Worm (Caenorhabditis elegans) whole organism, midembryonic: ENCODE measurements around the gene dbt-1.
A peak's percentile ranks its signal among the peaks of the same experiment; 100 is the strongest.

Experiments
- T22C8.4 ChIP-seq: fragments of 200-800 bp; sonication (Bioruptor generic); IDR thresholded peaks from 2 replicates; pipeline ENCODE4 v1.3.6; 2022; ENCODE audit warnings: missing genetic modification characterization, missing compliant biosample characterization
- cog-1 ChIP-seq: sonication (generic microtip); optimal IDR thresholded peaks from 2 replicates; lab custom pipeline; 2016; ENCODE audit warnings: missing genetic modification characterization, missing compliant biosample characterization
- flt-1 ChIP-seq: fragments of 200-800 bp; sonication (Bioruptor generic); IDR thresholded peaks from 2 replicates; pipeline ENCODE4 v1.3.6; 2022; ENCODE audit warnings: missing genetic modification characterization, missing compliant biosample characterization
- klf-2 ChIP-seq: fragments of 200-800 bp; sonication (Bioruptor generic); conservative IDR thresholded peaks from 2 replicates; pipeline ENCODE4 v1.3.6; 2022; ENCODE audit warnings: missing genetic modification reagents, missing genetic modification characterization, missing compliant biosample characterization
- med-1 ChIP-seq: sonication (generic microtip); optimal IDR thresholded peaks from 2 replicates; lab custom pipeline; 2017; ENCODE audit warnings: missing genetic modification characterization, mild to moderate bottlenecking, missing compliant biosample characterization, antibody characterized with exemption, missing genetic modification reagents; ENCODE audit not compliant: insufficient read depth
- ref-1 ChIP-seq: fragments of 200-800 bp; sonication (Bioruptor generic); conservative IDR thresholded peaks from 2 replicates; pipeline ENCODE4 v1.3.6; 2022; ENCODE audit warnings: missing genetic modification reagents, missing genetic modification characterization, missing compliant biosample characterization
- tab-1 ChIP-seq: fragments of 200-800 bp; sonication (Bioruptor generic); IDR thresholded peaks from 2 replicates; pipeline ENCODE4 v1.3.6; 2022; ENCODE audit warnings: missing genetic modification characterization, missing compliant biosample characterization
- ztf-23 ChIP-seq: fragments of 200-800 bp; sonication (Bioruptor generic); IDR thresholded peaks from 2 replicates; pipeline ENCODE4 v1.3.6; 2022; ENCODE audit warnings: missing genetic modification reagents, missing genetic modification characterization, missing compliant biosample characterization
- ztf-29 ChIP-seq: fragments of 200-800 bp; sonication (Bioruptor generic); IDR thresholded peaks from 2 replicates; pipeline ENCODE4 v1.3.6; 2022; ENCODE audit warnings: missing genetic modification reagents, missing genetic modification characterization, missing compliant biosample characterization

dbt-1 gene

DNA sequence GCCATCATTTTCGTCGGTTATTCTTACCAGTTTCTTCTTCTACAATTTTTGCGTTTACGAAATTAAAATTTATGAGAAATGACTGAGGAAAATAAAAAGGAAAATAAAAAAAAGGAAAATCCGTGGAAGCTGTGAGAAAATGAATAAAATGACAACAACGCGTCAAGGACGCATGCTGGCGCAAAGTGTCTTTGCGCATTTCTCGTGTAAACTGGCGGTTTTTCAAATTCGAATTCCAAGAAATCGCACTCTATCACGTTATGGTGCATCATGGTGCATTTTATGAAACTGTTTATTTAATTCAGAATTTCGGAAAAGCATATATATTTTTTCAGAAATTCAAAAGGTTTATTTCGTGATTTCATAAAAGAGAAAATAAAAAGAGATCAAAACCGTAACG is at the start of gene dbt-1:
Gene dbt-1, minus strand, starts transcription at position 39 of the 400 bp plus-strand sequence.
- TF ChIP-seq cog-1 (tag; lab: Kevin White, UChicago) (peak; percentile 21), ref-1 (GFP tag; lab: Robert Waterston, UW) (no peak), ztf-23 (GFP tag; lab: Robert Waterston, UW) (no peak), flt-1 (no peak)

DNA sequence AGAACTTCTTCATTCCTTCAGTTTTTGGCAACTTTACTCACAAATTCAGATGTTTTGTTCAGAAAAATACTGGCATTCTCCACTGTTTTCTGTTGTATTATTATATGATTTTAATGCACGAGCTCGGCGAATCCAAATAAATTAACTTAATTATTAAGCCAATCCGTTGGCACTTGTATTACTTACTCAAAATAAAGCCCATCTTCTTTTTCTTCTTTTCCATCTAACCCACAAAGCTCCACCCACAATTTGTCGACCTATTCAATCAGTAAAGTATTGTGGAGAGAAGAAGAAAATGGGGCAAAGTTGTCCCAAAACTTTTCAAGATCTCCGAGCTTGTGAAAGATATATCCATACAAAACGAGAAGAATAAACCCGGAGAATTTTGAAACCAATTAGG is 46.3 kb upstream of the dbt-1 start:
- TF ChIP-seq ztf-23 (GFP tag; lab: Robert Waterston, UW) (no peak), med-1 (GFP tag; lab: Kevin White, UChicago) (no peak), ztf-29 (GFP tag; lab: Robert Waterston, UW) (no peak), ref-1 (GFP tag; lab: Robert Waterston, UW) (no peak), flt-1 (no peak), tab-1 (GFP tag; lab: Robert Waterston, UW) (no peak), T22C8.4 (GFP tag; lab: Robert Waterston, UW) (no peak), cog-1 (tag; lab: Kevin White, UChicago) (no peak), klf-2 (GFP tag; lab: Robert Waterston, UW) (no peak)

DNA sequence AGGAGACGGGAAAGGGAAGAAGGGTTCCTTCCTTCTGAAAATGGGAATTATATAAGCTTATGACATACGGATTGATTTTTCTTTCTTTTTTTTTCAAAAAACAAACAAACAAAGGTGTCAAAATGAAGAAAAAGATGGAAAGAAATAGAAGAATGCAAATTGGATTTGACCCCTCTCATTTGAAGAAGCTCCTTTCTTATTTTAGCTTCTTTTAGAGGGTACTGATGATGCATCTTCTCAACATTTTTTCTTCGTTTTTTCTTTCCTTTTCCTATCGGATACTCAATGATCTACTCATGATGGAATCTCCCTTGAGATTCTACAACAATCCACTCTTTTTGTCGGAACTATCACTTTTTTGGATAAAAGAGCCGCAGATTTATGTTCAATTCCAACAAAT is 45.2 kb upstream of the dbt-1 start:
- TF ChIP-seq cog-1 (tag; lab: Kevin White, UChicago) (no peak), tab-1 (GFP tag; lab: Robert Waterston, UW) (no peak), flt-1 (no peak), klf-2 (GFP tag; lab: Robert Waterston, UW) (no peak)

DNA sequence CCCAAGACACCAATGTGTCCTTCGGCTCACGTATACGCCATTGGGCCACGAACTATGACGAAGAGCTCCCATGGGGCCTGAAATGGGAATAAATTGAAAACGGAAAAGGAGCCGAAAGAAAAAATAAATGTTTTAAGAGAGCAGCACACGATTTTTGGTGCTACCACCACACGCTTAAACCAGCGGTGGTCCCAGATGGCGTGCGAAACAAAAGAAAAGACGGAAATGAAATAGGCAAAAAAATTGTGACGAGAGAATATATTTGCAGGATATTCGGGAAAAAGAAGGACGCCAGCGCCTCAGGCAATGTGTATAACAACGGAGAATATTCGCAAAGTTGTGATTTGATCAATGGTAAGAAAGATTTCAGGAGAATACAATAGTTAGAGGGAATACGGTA is 41.9 kb upstream of the dbt-1 start:
- TF ChIP-seq flt-1 (no peak), T22C8.4 (GFP tag; lab: Robert Waterston, UW) (no peak), klf-2 (GFP tag; lab: Robert Waterston, UW) (no peak), tab-1 (GFP tag; lab: Robert Waterston, UW) (no peak), med-1 (GFP tag; lab: Kevin White, UChicago) (no peak), ztf-29 (GFP tag; lab: Robert Waterston, UW) (no peak), ref-1 (GFP tag; lab: Robert Waterston, UW) (no peak), cog-1 (tag; lab: Kevin White, UChicago) (no peak), ztf-23 (GFP tag; lab: Robert Waterston, UW) (no peak)

DNA sequence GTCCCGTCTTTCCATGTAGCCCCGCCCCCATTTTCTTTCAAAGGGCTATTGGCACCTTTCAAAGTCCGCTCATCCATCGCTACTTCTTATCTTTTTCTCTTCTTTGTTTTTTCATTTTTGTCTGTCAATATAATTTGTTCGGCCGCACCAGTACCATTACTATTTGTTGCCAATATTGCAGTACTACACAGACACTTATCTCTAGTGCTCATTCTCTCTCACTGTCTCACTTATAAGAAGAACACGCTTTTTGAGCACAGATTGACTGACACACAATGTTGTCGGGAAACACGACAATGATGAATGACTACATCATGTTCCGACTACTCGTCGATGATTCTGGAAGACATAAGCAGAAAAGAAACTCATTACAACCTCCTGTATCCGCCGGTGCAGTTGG is 40.0 kb upstream of the dbt-1 start:
- TF ChIP-seq cog-1 (tag; lab: Kevin White, UChicago) (no peak), T22C8.4 (GFP tag; lab: Robert Waterston, UW) (no peak), ref-1 (GFP tag; lab: Robert Waterston, UW) (no peak), tab-1 (GFP tag; lab: Robert Waterston, UW) (no peak), klf-2 (GFP tag; lab: Robert Waterston, UW) (no peak), ztf-29 (GFP tag; lab: Robert Waterston, UW) (no peak), ztf-23 (GFP tag; lab: Robert Waterston, UW) (no peak), med-1 (GFP tag; lab: Kevin White, UChicago) (no peak)

DNA sequence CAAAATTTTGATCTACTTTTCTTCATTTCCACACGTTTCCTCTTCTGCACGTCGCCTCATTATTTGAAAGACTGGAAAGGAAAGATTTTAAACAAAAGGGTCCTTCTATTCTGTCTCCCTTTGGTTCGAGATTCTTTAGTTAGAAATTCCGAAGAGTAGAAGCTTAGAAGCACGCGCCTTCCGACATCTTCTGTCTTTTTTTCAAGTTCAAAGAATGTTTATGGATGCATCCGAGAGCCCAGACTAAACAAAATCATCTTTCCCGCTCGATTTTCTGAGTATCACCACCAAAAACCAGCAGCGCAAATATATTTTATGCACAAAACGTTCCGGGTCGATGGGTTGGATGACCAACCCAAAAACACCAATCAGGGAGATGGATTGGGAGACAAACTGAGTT is 39.1 kb upstream of the dbt-1 start:
- no peak for TF ChIP-seq flt-1
- no peak for TF ChIP-seq cog-1 (tag; lab: Kevin White, UChicago)
- TF ChIP-seq ztf-23 (GFP tag; lab: Robert Waterston, UW), result no peak
- TF ChIP-seq T22C8.4 (GFP tag; lab: Robert Waterston, UW), result no peak
- no peak for TF ChIP-seq med-1 (GFP tag; lab: Kevin White, UChicago)
- no peak for TF ChIP-seq klf-2 (GFP tag; lab: Robert Waterston, UW)
- no peak for TF ChIP-seq ref-1 (GFP tag; lab: Robert Waterston, UW)
- no peak for TF ChIP-seq tab-1 (GFP tag; lab: Robert Waterston, UW)
- no peak for TF ChIP-seq ztf-29 (GFP tag; lab: Robert Waterston, UW)

DNA sequence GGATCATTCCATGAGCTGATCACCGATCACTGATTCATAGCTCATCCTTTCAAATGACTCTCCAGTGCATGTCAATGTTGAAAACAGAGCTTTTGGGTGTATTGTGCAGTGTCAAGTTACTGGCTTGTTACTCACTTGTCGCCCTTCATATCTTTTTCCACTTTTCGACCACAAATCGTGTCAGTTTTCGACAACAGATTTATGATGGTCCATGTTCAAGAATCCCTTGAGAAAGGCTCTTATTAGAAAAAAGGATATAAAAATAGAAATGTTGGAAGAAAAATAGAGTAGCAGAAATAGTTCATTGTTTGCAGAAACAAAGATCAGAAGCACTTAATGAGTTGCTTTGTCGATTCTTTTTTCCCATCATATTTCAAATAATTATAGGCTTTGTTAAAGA is 38.4 kb upstream of the dbt-1 start:
- TF ChIP-seq klf-2 (GFP tag; lab: Robert Waterston, UW) (no peak), flt-1 (no peak), ref-1 (GFP tag; lab: Robert Waterston, UW) (no peak), ztf-29 (GFP tag; lab: Robert Waterston, UW) (no peak), med-1 (GFP tag; lab: Kevin White, UChicago) (no peak), tab-1 (GFP tag; lab: Robert Waterston, UW) (no peak), cog-1 (tag; lab: Kevin White, UChicago) (no peak), T22C8.4 (GFP tag; lab: Robert Waterston, UW) (no peak), ztf-23 (GFP tag; lab: Robert Waterston, UW) (no peak)

DNA sequence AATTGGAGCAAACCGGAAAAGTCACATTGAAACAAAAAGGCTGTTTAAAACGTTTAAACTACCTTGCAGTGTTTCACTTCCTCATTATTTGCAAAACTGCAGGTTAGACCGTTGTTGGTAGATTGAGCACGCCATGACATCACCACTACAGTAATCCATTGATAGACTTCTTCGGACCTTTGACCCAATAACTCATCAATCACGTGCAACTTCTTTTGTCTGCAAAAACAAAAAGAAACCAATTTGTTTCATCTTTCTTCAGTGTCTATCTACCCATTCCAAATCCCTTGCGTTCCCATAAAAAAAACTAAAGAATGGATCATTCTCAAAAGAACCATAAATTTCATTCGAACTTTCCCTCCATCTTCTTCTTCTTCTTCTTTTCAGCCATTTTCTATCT is 36.1 kb upstream of the dbt-1 start:
- TF ChIP-seq flt-1, result no peak
- TF ChIP-seq med-1 (GFP tag; lab: Kevin White, UChicago), result no peak
- TF ChIP-seq klf-2 (GFP tag; lab: Robert Waterston, UW), result no peak
- no peak for TF ChIP-seq cog-1 (tag; lab: Kevin White, UChicago)
- TF ChIP-seq tab-1 (GFP tag; lab: Robert Waterston, UW), result no peak
- TF ChIP-seq T22C8.4 (GFP tag; lab: Robert Waterston, UW), result no peak
- no peak for TF ChIP-seq ztf-23 (GFP tag; lab: Robert Waterston, UW)
- no peak for TF ChIP-seq ref-1 (GFP tag; lab: Robert Waterston, UW)

DNA sequence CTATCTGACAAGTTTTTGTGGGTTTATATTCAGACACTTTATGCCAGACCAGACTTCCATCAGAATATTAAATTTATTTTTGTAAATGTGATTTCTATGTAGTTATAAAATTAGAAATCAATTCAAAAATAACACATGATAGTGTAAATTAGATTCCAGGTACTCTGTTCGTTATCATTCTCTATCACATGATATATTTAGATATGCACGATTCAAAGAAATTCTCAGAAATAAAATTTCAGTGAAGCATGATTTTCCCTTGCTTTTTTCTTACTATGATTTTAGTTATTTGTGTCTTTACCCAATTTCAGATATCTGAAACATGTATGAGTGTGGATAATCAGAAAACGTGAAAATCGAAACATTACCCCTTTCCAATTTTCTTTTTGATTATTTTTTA is 32.5 kb upstream of the dbt-1 start:
- TF ChIP-seq cog-1 (tag; lab: Kevin White, UChicago) (no peak), ztf-23 (GFP tag; lab: Robert Waterston, UW) (no peak), klf-2 (GFP tag; lab: Robert Waterston, UW) (no peak), ref-1 (GFP tag; lab: Robert Waterston, UW) (no peak), ztf-29 (GFP tag; lab: Robert Waterston, UW) (no peak), T22C8.4 (GFP tag; lab: Robert Waterston, UW) (no peak), med-1 (GFP tag; lab: Kevin White, UChicago) (no peak), tab-1 (GFP tag; lab: Robert Waterston, UW) (no peak), flt-1 (no peak)
